Worm (Caenorhabditis elegans) whole organism, L1 larva: Measurements from ENCODE around the gene col-162.

ENCODE experiments used
- C04F5.9 ChIP-seq: sonication (generic microtip); optimal IDR thresholded peaks from 2 replicates; lab custom pipeline; 2016; ENCODE audit warnings: missing genetic modification characterization, missing compliant biosample characterization
- C16A3.4 ChIP-seq: fragments of 150-350 bp; optimal IDR thresholded peaks from 2 replicates; lab custom pipeline; 2014; ENCODE audit warnings: missing biosample characterization, missing genetic modification characterization
- C34B4.2 ChIP-seq: sonication (generic microtip); optimal IDR thresholded peaks from 2 replicates; lab custom pipeline; 2017; ENCODE audit warnings: mild to moderate bottlenecking, missing genetic modification characterization, missing compliant biosample characterization
- F16B12.6 ChIP-seq: fragments of 150-350 bp; optimal IDR thresholded peaks from 2 replicates; lab custom pipeline; 2014; ENCODE audit warnings: missing biosample characterization, missing genetic modification characterization
- Y116A8C.19 ChIP-seq: sonication (generic microtip); optimal IDR thresholded peaks from 2 replicates; lab custom pipeline; 2016; ENCODE audit warnings: missing compliant biosample characterization, missing genetic modification characterization, borderline replicate concordance
- aha-1 ChIP-seq: fragments of 150-350 bp; optimal IDR thresholded peaks from 2 replicates; lab custom pipeline; 2014; ENCODE audit warnings: missing biosample characterization, missing genetic modification characterization
- aly-2 ChIP-seq: fragments of 150-350 bp; optimal IDR thresholded peaks from 2 replicates; lab custom pipeline; 2014; ENCODE audit warnings: missing biosample characterization, missing genetic modification characterization
- ama-1 ChIP-seq: fragments of 150-350 bp; optimal IDR thresholded peaks from 2 replicates; lab custom pipeline; 2014
- blmp-1 ChIP-seq: fragments of 150-350 bp; optimal IDR thresholded peaks from 2 replicates; lab custom pipeline; 2014; ENCODE audit warnings: missing biosample characterization, missing genetic modification characterization
- ceh-63 ChIP-seq: fragments of 200-800 bp; sonication (Bioruptor generic); optimal IDR thresholded peaks from 2 replicates; lab custom pipeline; 2018; ENCODE audit warnings: mild to moderate bottlenecking, missing genetic modification characterization, missing compliant biosample characterization
- ceh-8 ChIP-seq: fragments of 200-800 bp; sonication (Bioruptor generic); optimal IDR thresholded peaks from 2 replicates; lab custom pipeline; 2018; ENCODE audit warnings: mild to moderate bottlenecking, missing genetic modification characterization, moderate library complexity, missing compliant biosample characterization
- ceh-82 ChIP-seq, 3 experiments: fragments of 150-350 bp in 1 of 3; sonication (generic microtip) in 2 of 3; optimal IDR thresholded peaks; 2 replicates each; lab custom pipeline; 2014 to 2017; ENCODE audit warnings: missing biosample characterization in 3 of 3, missing genetic modification characterization in 3 of 3
- ceh-88 ChIP-seq: fragments of 200-800 bp; sonication (Bioruptor generic); IDR thresholded peaks from 2 replicates; pipeline ENCODE4 v1.3.6; 2022; ENCODE audit warnings: missing genetic modification characterization, missing compliant biosample characterization
- ceh-90 ChIP-seq: sonication (generic microtip); optimal IDR thresholded peaks from 2 replicates; lab custom pipeline; 2016; ENCODE audit warnings: missing genetic modification characterization, missing compliant biosample characterization
- dpl-1 ChIP-seq, 3 experiments: fragments of 150-350 bp in 2 of 3; sonication (generic microtip) in 1 of 3; optimal IDR thresholded peaks; 2 replicates each; lab custom pipeline; 2014 to 2017; ENCODE audit warnings: missing biosample characterization in 3 of 3, missing genetic modification characterization in 3 of 3, missing genetic modification reagents in 3 of 3
- dsc-1 ChIP-seq: sonication (generic microtip); optimal IDR thresholded peaks from 2 replicates; lab custom pipeline; 2016; ENCODE audit warnings: mild to moderate bottlenecking, missing genetic modification characterization, missing compliant biosample characterization
- efl-3 ChIP-seq: fragments of 200-800 bp; sonication (Bioruptor generic); optimal IDR thresholded peaks from 2 replicates; lab custom pipeline; 2018; ENCODE audit warnings: mild to moderate bottlenecking, missing genetic modification characterization, missing compliant biosample characterization
- egl-27 ChIP-seq, 2 experiments: fragments of 150-350 bp in 1 of 2; sonication (generic microtip); optimal IDR thresholded peaks; 3 replicates each; lab custom pipeline; 2017 to 2018; ENCODE audit warnings: missing biosample characterization in 2 of 2, missing genetic modification characterization in 2 of 2, missing genetic modification reagents in 2 of 2
- elt-2 ChIP-seq: sonication (generic microtip); optimal IDR thresholded peaks from 2 replicates; lab custom pipeline; 2016; ENCODE audit warnings: missing genetic modification characterization, mild to moderate bottlenecking, inconsistent platforms, missing compliant biosample characterization, missing genetic modification reagents
- ets-5 ChIP-seq: fragments of 200-800 bp; sonication (Bioruptor generic); IDR thresholded peaks from 2 replicates; pipeline ENCODE4 v1.3.6; 2022; ENCODE audit warnings: missing genetic modification characterization, missing compliant biosample characterization
- fkh-10 ChIP-seq: sonication (generic microtip); optimal IDR thresholded peaks from 2 replicates; lab custom pipeline; 2017; ENCODE audit warnings: missing biosample characterization, missing genetic modification reagents, missing genetic modification characterization
- fkh-4 ChIP-seq: sonication (generic microtip); optimal IDR thresholded peaks from 2 replicates; lab custom pipeline; 2016; ENCODE audit warnings: missing compliant biosample characterization, missing genetic modification characterization, borderline replicate concordance
- fkh-8 ChIP-seq: sonication (generic microtip); optimal IDR thresholded peaks from 2 replicates; lab custom pipeline; 2016; ENCODE audit warnings: mild to moderate bottlenecking, missing genetic modification characterization, missing compliant biosample characterization
- fos-1 ChIP-seq: fragments of 150-350 bp; optimal IDR thresholded peaks from 2 replicates; lab custom pipeline; 2014; ENCODE audit warnings: missing biosample characterization, missing genetic modification characterization
- grh-1 ChIP-seq: fragments of 200-800 bp; sonication (Bioruptor generic); IDR thresholded peaks from 2 replicates; pipeline ENCODE4 v1.3.6; 2022; ENCODE audit warnings: missing genetic modification reagents, missing genetic modification characterization, missing compliant biosample characterization
- hlh-17 ChIP-seq: fragments of 200-800 bp; sonication (Bioruptor generic); optimal IDR thresholded peaks from 2 replicates; lab custom pipeline; 2018; ENCODE audit warnings: missing genetic modification characterization, mild to moderate bottlenecking, missing compliant biosample characterization, moderate library complexity, borderline replicate concordance
- isw-1 ChIP-seq: fragments of 200-800 bp; sonication (Bioruptor generic); IDR thresholded peaks from 2 replicates; pipeline ENCODE4 v1.3.6; 2022; ENCODE audit warnings: missing genetic modification characterization, missing compliant biosample characterization
- jun-1 ChIP-seq: fragments of 150-350 bp; optimal IDR thresholded peaks from 2 replicates; lab custom pipeline; 2014; ENCODE audit warnings: missing biosample characterization, missing genetic modification reagents, missing genetic modification characterization
- lin-13 ChIP-seq: fragments of 150-350 bp; optimal IDR thresholded peaks from 2 replicates; lab custom pipeline; 2014; ENCODE audit warnings: missing biosample characterization, missing genetic modification reagents, missing genetic modification characterization
- lin-14 ChIP-seq: fragments of 200-800 bp; sonication (Bioruptor generic); optimal IDR thresholded peaks from 2 replicates; lab custom pipeline; 2018; ENCODE audit warnings: mild to moderate bottlenecking, missing genetic modification characterization, moderate library complexity, missing compliant biosample characterization
- lin-15B ChIP-seq: fragments of 150-350 bp; sonication (generic microtip); optimal IDR thresholded peaks from 3 replicates; lab custom pipeline; 2014; ENCODE audit warnings: missing biosample characterization, missing genetic modification characterization
- lin-35 ChIP-seq, 2 experiments: fragments of 150-350 bp; optimal IDR thresholded peaks; 2 replicates each; lab custom pipeline; 2014; ENCODE audit warnings: missing biosample characterization in 2 of 2, missing genetic modification characterization in 2 of 2, missing genetic modification reagents in 2 of 2
- lsy-2 ChIP-seq, 2 experiments: fragments of 150-350 bp; optimal IDR thresholded peaks; 2 replicates each; lab custom pipeline; 2014; ENCODE audit warnings: missing biosample characterization in 2 of 2, missing genetic modification characterization in 2 of 2
- mab-9 ChIP-seq: fragments of 200-800 bp; sonication (Bioruptor generic); IDR thresholded peaks from 2 replicates; pipeline ENCODE4 v1.3.6; 2022; ENCODE audit warnings: missing genetic modification reagents, missing genetic modification characterization, missing compliant biosample characterization
- mdl-1 ChIP-seq, 2 experiments: fragments of 150-350 bp; optimal IDR thresholded peaks; 2 replicates each; lab custom pipeline; 2014 to 2017; ENCODE audit warnings: missing biosample characterization in 2 of 2, missing genetic modification characterization in 2 of 2, inconsistent platforms in 1 of 2
- mef-2 ChIP-seq: fragments of 150-350 bp; optimal IDR thresholded peaks from 2 replicates; lab custom pipeline; 2014; ENCODE audit warnings: missing biosample characterization, missing genetic modification characterization
- nhr-71 ChIP-seq: sonication (generic microtip); optimal IDR thresholded peaks from 2 replicates; lab custom pipeline; 2016; ENCODE audit warnings: mild to moderate bottlenecking, missing genetic modification characterization, moderate library complexity, missing compliant biosample characterization
- nhr-76 ChIP-seq: sonication (generic microtip); optimal IDR thresholded peaks from 2 replicates; lab custom pipeline; 2017; ENCODE audit warnings: missing biosample characterization, missing genetic modification characterization
- nhr-77 ChIP-seq: fragments of 150-350 bp; optimal IDR thresholded peaks from 2 replicates; lab custom pipeline; 2014; ENCODE audit warnings: missing biosample characterization, missing genetic modification characterization
- nhr-90 ChIP-seq: sonication (generic microtip); optimal IDR thresholded peaks from 2 replicates; lab custom pipeline; 2016; ENCODE audit warnings: mild to moderate bottlenecking, missing genetic modification characterization, missing compliant biosample characterization; ENCODE audit not compliant: poor library complexity
- pax-3 ChIP-seq: fragments of 200-800 bp; sonication (Bioruptor generic); optimal IDR thresholded peaks from 2 replicates; lab custom pipeline; 2018; ENCODE audit warnings: mild to moderate bottlenecking, missing genetic modification characterization, moderate library complexity, missing compliant biosample characterization
- pqm-1 ChIP-seq: sonication (generic microtip); optimal IDR thresholded peaks from 3 replicates; lab custom pipeline; 2017; ENCODE audit warnings: missing biosample characterization, missing genetic modification characterization
- rnt-1 ChIP-seq: sonication (generic microtip); optimal IDR thresholded peaks from 2 replicates; lab custom pipeline; 2016; ENCODE audit warnings: mild to moderate bottlenecking, missing genetic modification characterization, moderate library complexity, missing compliant biosample characterization
- skn-1 ChIP-seq: fragments of 150-350 bp; optimal IDR thresholded peaks from 2 replicates; lab custom pipeline; 2014; ENCODE audit warnings: missing biosample characterization, missing genetic modification characterization
- snu-23 ChIP-seq: sonication (generic microtip); optimal IDR thresholded peaks from 2 replicates; lab custom pipeline; 2016; ENCODE audit warnings: missing genetic modification characterization, missing compliant biosample characterization
- swsn-7 ChIP-seq: sonication (generic microtip); optimal IDR thresholded peaks from 2 replicates; lab custom pipeline; 2016; ENCODE audit warnings: missing genetic modification characterization, missing compliant biosample characterization
- tbx-2 ChIP-seq: sonication (generic microtip); optimal IDR thresholded peaks from 2 replicates; lab custom pipeline; 2016; ENCODE audit warnings: missing genetic modification characterization, missing compliant biosample characterization
- unc-30 ChIP-seq: sonication (generic microtip); optimal IDR thresholded peaks from 2 replicates; lab custom pipeline; 2017; ENCODE audit warnings: missing biosample characterization, missing genetic modification characterization
- unc-98 ChIP-seq: fragments of 200-800 bp; sonication (Bioruptor generic); IDR thresholded peaks from 2 replicates; pipeline ENCODE4 v1.3.6; 2022; ENCODE audit warnings: missing genetic modification characterization, missing compliant biosample characterization
- ztf-11 ChIP-seq, 2 experiments: sonication (generic microtip); optimal IDR thresholded peaks; 2 replicates each; lab custom pipeline; 2016 to 2017; ENCODE audit warnings: missing genetic modification characterization in 2 of 2, missing biosample characterization in 1 of 2, missing compliant biosample characterization in 1 of 2

Gene col-162

DNA sequence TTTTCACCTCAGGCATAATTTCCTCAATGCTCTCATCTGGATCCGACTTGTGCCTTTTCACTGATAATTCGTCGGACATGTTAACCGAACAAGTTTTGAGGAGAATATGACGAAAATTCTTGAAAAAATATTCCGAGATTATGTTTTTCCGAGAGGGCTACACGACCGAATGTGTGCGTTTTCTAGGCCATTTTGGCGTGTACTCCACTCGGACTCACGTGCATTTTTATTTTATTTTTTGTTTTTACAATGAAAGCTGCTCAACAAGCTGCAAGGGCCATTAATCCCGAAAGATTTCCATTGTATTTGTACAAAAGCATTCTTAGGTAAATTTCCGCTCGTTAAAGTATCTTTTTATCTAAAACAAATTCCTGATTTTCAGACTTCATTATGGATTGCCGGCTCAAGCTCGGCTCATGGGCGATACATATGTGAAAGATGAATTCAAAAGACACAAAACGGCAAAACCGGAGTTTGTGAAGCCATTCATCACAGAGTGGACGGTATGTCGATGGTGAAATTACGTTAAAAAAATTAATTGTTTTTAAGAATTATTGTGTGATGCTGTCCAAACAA lies 26.5 kb downstream of the col-162 start, which contains the start of the genes F25H9.6 and F25H9.7 (continued):
- TF ChIP-seq ets-5 (GFP tag; lab: Robert Waterston, UW): no peak
- peak; percentile 66 for TF ChIP-seq lin-15B (tag; lab: Kevin White, UChicago)
- peak; percentile 100 for TF ChIP-seq fkh-4 (tag; lab: Kevin White, UChicago)
- no peak for TF ChIP-seq ama-1 (lab: Kevin White, UChicago)
- peak; percentile 56 for TF ChIP-seq C16A3.4 (tag; lab: Kevin White, UChicago)
- TF ChIP-seq egl-27 (tag; optimal IDR thresholded peaks at IDR 0.05; lab: Kevin White, UChicago): no peak
- peak; percentile 70 to 85 (median 79) for TF ChIP-seq dpl-1 (GFP tag; optimal IDR thresholded peaks at IDR 0.05; lab: Kevin White, UChicago)
- TF ChIP-seq elt-2 (tag; lab: Kevin White, UChicago): peak; percentile 87
- TF ChIP-seq unc-98: peak; percentile 91

DNA sequence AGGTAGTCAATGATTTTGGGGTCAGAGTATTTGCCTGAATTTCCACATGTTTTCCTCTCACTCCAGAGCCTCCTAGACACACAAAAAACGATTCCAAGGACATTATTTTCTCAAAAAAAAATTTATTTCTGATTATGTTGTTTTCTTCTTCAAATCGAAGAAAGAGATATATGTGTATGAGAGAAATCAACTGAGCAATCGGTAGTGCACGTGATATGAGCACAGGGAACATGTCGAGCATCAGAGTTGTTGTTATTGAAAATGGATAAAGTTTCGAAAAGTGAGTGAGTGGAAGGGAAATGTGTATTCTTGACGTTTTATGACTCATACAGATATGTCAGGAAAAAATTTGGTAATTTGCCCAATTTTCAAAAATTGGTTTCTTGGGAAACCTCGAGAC lies 30.3 kb downstream of the col-162 start:
- TF ChIP-seq unc-30 (no peak), skn-1 (tag; lab: Kevin White, UChicago) (no peak), dpl-1 (GFP tag; optimal IDR thresholded peaks at IDR 0.05; lab: Kevin White, UChicago) (no peak), lin-15B (tag; lab: Kevin White, UChicago) (no peak), lin-13 (GFP tag; lab: Kevin White, UChicago) (no peak), C04F5.9 (tag; lab: Kevin White, UChicago) (no peak), C34B4.2 (tag; lab: Kevin White, UChicago) (no peak), dsc-1 (tag; lab: Kevin White, UChicago) (no peak), snu-23 (GFP tag; lab: Kevin White, UChicago) (peak; percentile 29), elt-2 (tag; lab: Kevin White, UChicago) (no peak), C16A3.4 (tag; lab: Kevin White, UChicago) (no peak), blmp-1 (tag; lab: Kevin White, UChicago) (no peak), aly-2 (tag; lab: Kevin White, UChicago) (no peak), grh-1 (GFP tag; lab: Robert Waterston, UW) (no peak), aha-1 (no peak), ceh-88 (no peak), mef-2 (tag; lab: Kevin White, UChicago) (no peak), isw-1 (GFP tag; lab: Robert Waterston, UW) (no peak), fos-1 (no peak), jun-1 (tag; lab: Kevin White, UChicago) (no peak), fkh-8 (tag; lab: Kevin White, UChicago) (no peak), lin-35 (GFP tag; optimal IDR thresholded peaks at IDR 0.05; lab: Kevin White, UChicago) (no peak), nhr-76 (tag; lab: Kevin White, UChicago) (no peak), ceh-8 (no peak), nhr-90 (tag; lab: Kevin White, UChicago) (no peak), ama-1 (lab: Kevin White, UChicago) (no peak), pax-3 (tag; lab: Kevin White, UChicago) (no peak), F16B12.6 (no peak), mab-9 (GFP tag; lab: Robert Waterston, UW) (no peak), lin-14 (GFP tag; lab: Kevin White, UChicago) (peak; percentile 54), rnt-1 (tag; lab: Kevin White, UChicago) (peak; percentile 61), nhr-71 (tag; lab: Kevin White, UChicago) (peak; percentile 60), hlh-17 (GFP tag; lab: Kevin White, UChicago) (no peak), ceh-82 (tag; optimal IDR thresholded peaks at IDR 0.05; lab: Kevin White, UChicago) (no peak), fkh-10 (GFP tag; lab: Kevin White, UChicago) (no peak), pqm-1 (tag; lab: Kevin White, UChicago) (no peak), Y116A8C.19 (tag; lab: Kevin White, UChicago) (no peak), tbx-2 (no peak), mdl-1 (tag; optimal IDR thresholded peaks at IDR 0.05; lab: Kevin White, UChicago) (no peak), ceh-90 (no peak), efl-3 (GFP tag; lab: Kevin White, UChicago) (no peak), lsy-2 (tag; optimal IDR thresholded peaks at IDR 0.05; lab: Kevin White, UChicago) (peak; percentile 35 to 47), ceh-63 (GFP tag; lab: Kevin White, UChicago) (no peak), nhr-77 (tag; lab: Kevin White, UChicago) (no peak), swsn-7 (tag; lab: Kevin White, UChicago) (no peak), ztf-11 (tag; optimal IDR thresholded peaks at IDR 0.05; lab: Kevin White, UChicago) (no peak)
